Fruit fly (Drosophila melanogaster) whole organism, pupa: Measurements from ENCODE around the gene CG14864.

Experiments used
- CG10348 ChIP-seq: fragments of 200-800 bp; sonication (Bioruptor generic); IDR thresholded peaks from 2 replicates; pipeline ENCODE4 v1.3.6; 2022; ENCODE audit warnings: missing biosample characterization, missing genetic modification characterization
- CG12605 ChIP-seq: fragments of 200-800 bp; sonication (Bioruptor generic); IDR thresholded peaks from 2 replicates; pipeline ENCODE4 v1.3.6; 2022; ENCODE audit warnings: missing biosample characterization, missing genetic modification characterization
- CG13204 ChIP-seq: fragments of 200-800 bp; sonication (Bioruptor generic); optimal IDR thresholded peaks from 2 replicates; lab custom pipeline; 2018; ENCODE audit warnings: missing biosample characterization, mild to moderate bottlenecking, missing genetic modification characterization, moderate library complexity
- CG14655 ChIP-seq: fragments of 200-800 bp; sonication (Bioruptor generic); optimal IDR thresholded peaks from 3 replicates; lab custom pipeline; 2017; ENCODE audit warnings: mild to moderate bottlenecking, missing biosample characterization, missing genetic modification reagents, missing genetic modification characterization
- CG15710 ChIP-seq: fragments of 200-800 bp; sonication (Bioruptor generic); optimal IDR thresholded peaks from 2 replicates; lab custom pipeline; 2018; ENCODE audit warnings: missing biosample characterization, mild to moderate bottlenecking, missing genetic modification characterization, moderate library complexity
- CG17806 ChIP-seq: fragments of 200-800 bp; sonication (Bioruptor generic); optimal IDR thresholded peaks from 2 replicates; lab custom pipeline; 2018; ENCODE audit warnings: missing biosample characterization, mild to moderate bottlenecking, missing genetic modification characterization, moderate library complexity
- CG32121 ChIP-seq: fragments of 200-800 bp; sonication (Bioruptor generic); IDR thresholded peaks from 2 replicates; pipeline ENCODE4 v1.3.6; 2022; ENCODE audit warnings: missing biosample characterization, missing genetic modification characterization
- CG34367 ChIP-seq: fragments of 200-800 bp; sonication (Bioruptor generic); optimal IDR thresholded peaks from 2 replicates; lab custom pipeline; 2018; ENCODE audit warnings: missing biosample characterization, mild to moderate bottlenecking, missing genetic modification characterization
- CG4496 ChIP-seq: fragments of 200-800 bp; sonication (Bioruptor generic); IDR thresholded peaks from 3 replicates; pipeline ENCODE4 v1.3.6; 2022; ENCODE audit warnings: missing biosample characterization, missing genetic modification characterization
- CG8159 ChIP-seq: fragments of 200-800 bp; sonication (Bioruptor generic); optimal IDR thresholded peaks from 3 replicates; lab custom pipeline; 2018; ENCODE audit warnings: missing biosample characterization, mild to moderate bottlenecking, missing genetic modification characterization, moderate library complexity
- CG8301 ChIP-seq: fragments of 200-800 bp; sonication (Bioruptor generic); optimal IDR thresholded peaks from 2 replicates; lab custom pipeline; 2018; ENCODE audit warnings: missing biosample characterization, mild to moderate bottlenecking, missing genetic modification characterization
- CG9948 ChIP-seq: fragments of 200-800 bp; sonication (Bioruptor generic); optimal IDR thresholded peaks from 2 replicates; lab custom pipeline; 2018; ENCODE audit warnings: missing biosample characterization, mild to moderate bottlenecking, missing genetic modification characterization, moderate library complexity
- D1 ChIP-seq: fragments of 200-800 bp; sonication (Bioruptor generic); optimal IDR thresholded peaks from 2 replicates; lab custom pipeline; 2018; ENCODE audit warnings: missing biosample characterization, mild to moderate bottlenecking, missing genetic modification characterization, moderate library complexity
- EcR ChIP-seq: fragments of 200-800 bp; sonication (Bioruptor generic); optimal IDR thresholded peaks from 3 replicates; lab custom pipeline; 2019; ENCODE audit warnings: missing biosample characterization, missing genetic modification characterization, mild to moderate bottlenecking, moderate library complexity, missing genetic modification reagents
- Ets98B ChIP-seq: fragments of 200-800 bp; sonication (Bioruptor generic); IDR thresholded peaks from 2 replicates; pipeline ENCODE4 v1.3.6; 2022; ENCODE audit warnings: missing biosample characterization, missing genetic modification characterization
- Pif1A ChIP-seq: fragments of 200-800 bp; sonication (Bioruptor generic); optimal IDR thresholded peaks from 3 replicates; lab custom pipeline; 2016; ENCODE audit warnings: missing biosample characterization, missing genetic modification characterization
- Pif1B ChIP-seq: fragments of 200-800 bp; sonication (Bioruptor generic); optimal IDR thresholded peaks from 3 replicates; lab custom pipeline; 2016; ENCODE audit warnings: missing biosample characterization, missing genetic modification characterization
- Snoo ChIP-seq: fragments of 200-800 bp; sonication (Bioruptor generic); optimal IDR thresholded peaks from 3 replicates; lab custom pipeline; 2017; ENCODE audit warnings: missing biosample characterization, mild to moderate bottlenecking, missing genetic modification characterization, inconsistent platforms
- fd96Ca ChIP-seq: fragments of 200-800 bp; sonication (Bioruptor generic); IDR thresholded peaks from 3 replicates; pipeline ENCODE4 v1.3.6; 2022; ENCODE audit warnings: missing biosample characterization, missing genetic modification characterization
- gl ChIP-seq: fragments of 200-800 bp; sonication (Bioruptor generic); optimal IDR thresholded peaks from 2 replicates; lab custom pipeline; 2018; ENCODE audit warnings: missing biosample characterization, mild to moderate bottlenecking, missing genetic modification characterization
- rn ChIP-seq: fragments of 200-800 bp; sonication (Bioruptor generic); IDR thresholded peaks from 2 replicates; pipeline ENCODE4 v1.3.6; 2022; ENCODE audit warnings: missing biosample characterization, missing genetic modification characterization

Gene CG14864

DNA sequence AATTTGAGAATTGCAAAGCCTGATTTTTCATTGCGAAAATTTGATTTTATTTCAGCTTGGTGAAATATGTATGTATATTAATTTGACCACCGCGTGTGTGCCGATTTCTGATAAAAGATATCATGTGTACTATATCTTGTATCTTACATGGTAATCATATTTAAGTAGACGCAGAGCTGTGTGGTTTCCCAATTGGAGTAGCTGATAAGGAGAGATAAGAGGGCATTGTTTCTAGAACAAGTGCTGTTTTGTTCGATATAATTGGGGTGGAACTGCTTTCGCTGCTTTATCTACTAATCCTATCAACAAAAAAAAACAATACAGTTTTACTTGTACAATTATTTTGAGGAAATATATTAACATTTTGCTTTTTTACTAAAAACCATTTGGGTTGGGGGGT, 21.7 kb downstream of the CG14864 start:
- TF ChIP-seq CG8159 (tag; lab: Kevin White, UChicago) (peak; percentile 48), CG4496 (GFP tag; lab: Robert Waterston, UW) (no peak)

DNA sequence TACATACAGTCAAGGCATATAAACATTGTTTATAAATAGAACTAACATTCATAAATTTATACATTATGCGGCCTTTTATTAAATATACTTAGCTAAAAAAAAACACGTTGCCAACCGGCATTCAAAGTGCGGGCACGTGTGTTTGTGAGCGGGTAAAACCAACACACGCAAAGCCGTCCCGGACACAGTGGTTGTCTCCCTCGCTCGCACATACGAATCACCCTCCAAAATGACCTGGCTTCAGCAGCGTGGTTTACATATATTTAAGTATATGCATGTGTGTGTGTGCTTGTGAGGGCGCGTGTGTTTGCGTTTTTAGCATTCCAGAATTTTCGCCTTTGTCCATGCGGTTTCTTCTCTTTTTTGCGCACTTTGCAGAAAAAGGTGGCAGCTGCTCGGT, 24.9 kb downstream of the CG14864 start:
- TF ChIP-seq fd96Ca (no peak), CG32121 (GFP tag; lab: Robert Waterston, UW) (0 out of 2 replicates have a peak, but pooled peaks have one; percentile 46), Snoo (tag; lab: Kevin White, UChicago) (no peak), CG8159 (tag; lab: Kevin White, UChicago) (peak; percentile 7), EcR (GFP tag; lab: Kevin White, UChicago) (peak; percentile 71), CG12605 (GFP tag; lab: Robert Waterston, UW) (peak; percentile 45; the same call in 1 of the 2 replicates), rn (no peak), D1 (tag; lab: Kevin White, UChicago) (no peak), Ets98B (GFP tag; lab: Robert Waterston, UW) (no peak), CG13204 (no peak), Pif1B (peak; percentile 48), CG8301 (no peak), Pif1A (GFP tag; lab: Kevin White, UChicago) (no peak), CG4496 (GFP tag; lab: Robert Waterston, UW) (peak; percentile 53; the same call in 1 of the 3 replicates), CG34367 (tag; lab: Kevin White, UChicago) (no peak)

DNA sequence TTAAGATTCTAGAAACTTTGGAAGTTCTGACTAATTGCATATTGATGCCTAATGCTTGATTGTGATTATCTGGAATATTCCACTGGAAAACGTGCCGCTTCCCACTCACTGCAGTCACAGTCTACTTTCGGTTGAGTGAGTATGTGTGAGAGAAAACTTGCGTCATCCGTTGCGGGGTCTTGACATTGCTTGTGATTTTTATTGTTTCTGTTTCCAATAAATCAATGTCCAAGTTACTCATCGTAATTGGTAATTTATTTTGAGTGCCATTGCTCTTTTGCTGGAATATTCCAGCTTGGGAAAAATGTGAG, 25.3 kb downstream of the CG14864 start:
- no peak for TF ChIP-seq CG4496 (GFP tag; lab: Robert Waterston, UW)
- no peak for TF ChIP-seq CG13204
- TF ChIP-seq CG10348 (GFP tag; lab: Robert Waterston, UW), result no peak
- TF ChIP-seq CG12605 (GFP tag; lab: Robert Waterston, UW), result no peak
- no peak for TF ChIP-seq gl (tag; lab: Kevin White, UChicago)
- no peak for TF ChIP-seq CG9948 (tag; lab: Kevin White, UChicago)
- no peak for TF ChIP-seq CG8159 (tag; lab: Kevin White, UChicago)
- no peak for TF ChIP-seq CG34367 (tag; lab: Kevin White, UChicago)
- no peak for TF ChIP-seq CG17806 (tag; lab: Kevin White, UChicago)
- no peak for TF ChIP-seq CG8301
- TF ChIP-seq rn, result no peak
- no peak for TF ChIP-seq CG32121 (GFP tag; lab: Robert Waterston, UW)
- TF ChIP-seq CG15710 (tag; lab: Kevin White, UChicago), result no peak
- TF ChIP-seq Ets98B (GFP tag; lab: Robert Waterston, UW), result no peak

- no peak for TF ChIP-seq Pif1B
- no peak for TF ChIP-seq CG14655
- TF ChIP-seq Snoo (tag; lab: Kevin White, UChicago), result peak; percentile 14
- TF ChIP-seq Ets98B (GFP tag; lab: Robert Waterston, UW), result no peak; the same call in 1 of the 2 replicates
- peak; percentile 80 for TF ChIP-seq fd96Ca
- TF ChIP-seq CG12605 (GFP tag; lab: Robert Waterston, UW), result 0 out of 2 replicates have a peak, but pooled peaks have one; percentile 23
- TF ChIP-seq CG32121 (GFP tag; lab: Robert Waterston, UW), result peak; percentile 77
- peak; percentile 78; the same call in 2 of the 3 replicates for TF ChIP-seq CG4496 (GFP tag; lab: Robert Waterston, UW)
- no peak for TF ChIP-seq D1 (tag; lab: Kevin White, UChicago)
- TF ChIP-seq Pif1A (GFP tag; lab: Kevin White, UChicago), result no peak
- peak; percentile 87 for TF ChIP-seq CG8159 (tag; lab: Kevin White, UChicago)
- TF ChIP-seq EcR (GFP tag; lab: Kevin White, UChicago), result peak; percentile 29
- no peak for TF ChIP-seq CG9948 (tag; lab: Kevin White, UChicago)
- TF ChIP-seq CG17806 (tag; lab: Kevin White, UChicago), result no peak
- TF ChIP-seq rn, result peak; percentile 75
- peak; percentile 65 for TF ChIP-seq CG15710 (tag; lab: Kevin White, UChicago)
- 0 out of 2 replicates have a peak, but pooled peaks have one; percentile 43 for TF ChIP-seq CG10348 (GFP tag; lab: Robert Waterston, UW)
- TF ChIP-seq CG13204, result no peak
- TF ChIP-seq gl (tag; lab: Kevin White, UChicago), result no peak
- TF ChIP-seq CG34367 (tag; lab: Kevin White, UChicago), result no peak
- no peak for TF ChIP-seq CG8301
These were observed 25.9 kb downstream of the CG14864 start, which contains the start of the genes tefu and Hsc70-4 for dm6 chr3R:15242186-15243045. Gene tefu, minus strand, starts transcription at chr3R:15242236. Gene Hsc70-4, plus strand, starts transcription at chr3R:15242687.

- no peak for TF ChIP-seq CG9948 (tag; lab: Kevin White, UChicago)
These were observed 36.7 kb downstream of the CG14864 start for dm6 chr3R:15231635-15232138.

dm6 chr3R:15230285-15230684, 38.1 kb downstream of the CG14864 start, which contains the start of gene CG34316:
Gene CG34316, plus strand, starts transcription at chr3R:15230585.
- TF ChIP-seq CG10348 (GFP tag; lab: Robert Waterston, UW) (no peak), CG12605 (GFP tag; lab: Robert Waterston, UW) (no peak), CG8159 (tag; lab: Kevin White, UChicago) (no peak), Pif1B (no peak), CG14655 (no peak), CG9948 (tag; lab: Kevin White, UChicago) (no peak), fd96Ca (no peak), CG32121 (GFP tag; lab: Robert Waterston, UW) (no peak), CG13204 (no peak), rn (no peak), Pif1A (GFP tag; lab: Kevin White, UChicago) (no peak), CG34367 (tag; lab: Kevin White, UChicago) (no peak), CG15710 (tag; lab: Kevin White, UChicago) (no peak), CG17806 (tag; lab: Kevin White, UChicago) (no peak), D1 (tag; lab: Kevin White, UChicago) (no peak)
